Worm (Caenorhabditis elegans) whole organism, midembryonic: Measurements from ENCODE around the gene C48A7.16.

Experiments
- T22C8.4 ChIP-seq: fragments of 200-800 bp; sonication (Bioruptor generic); IDR thresholded peaks from 2 replicates; pipeline ENCODE4 v1.3.6; 2022; ENCODE audit warnings: missing genetic modification characterization, missing compliant biosample characterization
- cog-1 ChIP-seq: sonication (generic microtip); optimal IDR thresholded peaks from 2 replicates; lab custom pipeline; 2016; ENCODE audit warnings: missing genetic modification characterization, missing compliant biosample characterization
- flt-1 ChIP-seq: fragments of 200-800 bp; sonication (Bioruptor generic); IDR thresholded peaks from 2 replicates; pipeline ENCODE4 v1.3.6; 2022; ENCODE audit warnings: missing genetic modification characterization, missing compliant biosample characterization
- klf-2 ChIP-seq: fragments of 200-800 bp; sonication (Bioruptor generic); conservative IDR thresholded peaks from 2 replicates; pipeline ENCODE4 v1.3.6; 2022; ENCODE audit warnings: missing genetic modification reagents, missing genetic modification characterization, missing compliant biosample characterization
- med-1 ChIP-seq: sonication (generic microtip); optimal IDR thresholded peaks from 2 replicates; lab custom pipeline; 2017; ENCODE audit warnings: missing genetic modification characterization, mild to moderate bottlenecking, missing compliant biosample characterization, antibody characterized with exemption, missing genetic modification reagents; ENCODE audit not compliant: insufficient read depth
- ref-1 ChIP-seq: fragments of 200-800 bp; sonication (Bioruptor generic); conservative IDR thresholded peaks from 2 replicates; pipeline ENCODE4 v1.3.6; 2022; ENCODE audit warnings: missing genetic modification reagents, missing genetic modification characterization, missing compliant biosample characterization
- tab-1 ChIP-seq: fragments of 200-800 bp; sonication (Bioruptor generic); IDR thresholded peaks from 2 replicates; pipeline ENCODE4 v1.3.6; 2022; ENCODE audit warnings: missing genetic modification characterization, missing compliant biosample characterization
- ztf-23 ChIP-seq: fragments of 200-800 bp; sonication (Bioruptor generic); IDR thresholded peaks from 2 replicates; pipeline ENCODE4 v1.3.6; 2022; ENCODE audit warnings: missing genetic modification reagents, missing genetic modification characterization, missing compliant biosample characterization
- ztf-29 ChIP-seq: fragments of 200-800 bp; sonication (Bioruptor generic); IDR thresholded peaks from 2 replicates; pipeline ENCODE4 v1.3.6; 2022; ENCODE audit warnings: missing genetic modification reagents, missing genetic modification characterization, missing compliant biosample characterization

DNA sequence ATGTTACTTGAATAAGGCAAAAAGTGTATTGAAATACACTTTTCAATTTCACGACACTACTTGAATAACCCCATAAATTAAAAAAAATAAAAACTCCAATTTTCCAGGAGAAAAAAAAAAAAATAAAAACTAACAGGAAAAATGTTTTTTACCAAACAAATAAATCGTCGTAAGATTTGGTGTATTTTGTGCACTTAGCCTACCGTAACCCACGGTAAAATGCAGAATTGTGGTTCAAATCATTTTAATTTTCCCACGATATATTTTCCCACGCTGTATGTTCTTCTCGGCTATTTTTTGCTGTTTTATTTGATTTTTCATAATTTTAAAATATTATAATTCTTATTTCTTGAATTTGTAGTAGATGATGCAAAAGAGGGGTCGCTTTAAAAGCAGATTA lies 15.6 kb upstream of the C48A7.16 start:
- TF ChIP-seq ztf-29 (GFP tag; lab: Robert Waterston, UW) (no peak), med-1 (GFP tag; lab: Kevin White, UChicago) (no peak), T22C8.4 (GFP tag; lab: Robert Waterston, UW) (no peak), klf-2 (GFP tag; lab: Robert Waterston, UW) (no peak), flt-1 (no peak), tab-1 (GFP tag; lab: Robert Waterston, UW) (no peak), ref-1 (GFP tag; lab: Robert Waterston, UW) (no peak), cog-1 (tag; lab: Kevin White, UChicago) (no peak), ztf-23 (GFP tag; lab: Robert Waterston, UW) (no peak)
